Fruit fly (Drosophila melanogaster) whole organism, wandering third instar larva: Measurements from ENCODE around the gene CG10055.
A peak's percentile ranks its signal among the peaks of the same experiment; 100 is the strongest.

Source experiments
- ey ChIP-seq: fragments of 200-800 bp; sonication (Bioruptor generic); optimal IDR thresholded peaks from 2 replicates; lab custom pipeline; 2016; ENCODE audit warnings: missing biosample characterization, missing genetic modification characterization
- jim ChIP-seq: fragments of 175-275, 200-325 bp; sonication (Bioruptor generic); optimal IDR thresholded peaks from 2 replicates; lab custom pipeline; 2016; ENCODE audit warnings: missing biosample characterization, mild to moderate bottlenecking, missing genetic modification characterization
- psq ChIP-seq: fragments of 200-800 bp; sonication (Bioruptor generic); optimal IDR thresholded peaks from 3 replicates; lab custom pipeline; 2017; ENCODE audit warnings: missing biosample characterization, mild to moderate bottlenecking, missing genetic modification characterization, moderate library complexity
- usp ChIP-seq: fragments of >200 bp; optimal IDR thresholded peaks from 2 replicates; lab custom pipeline; 2017; ENCODE audit warnings: missing biosample characterization, missing genetic modification characterization

- TF ChIP-seq jim = no peak
- TF ChIP-seq ey (GFP tag; lab: Kevin White, UChicago) = peak; percentile 55
- peak; percentile 46 for TF ChIP-seq psq (GFP tag; lab: Kevin White, UChicago)
- TF ChIP-seq usp = no peak
Observed at dm6 chr3R:7150544-7151406, 35.7 kb downstream of the CG10055 start, which contains the start of the genes gfzf and Sas-4.
